Worm (Caenorhabditis elegans) whole organism, late embryonic: ENCODE results near the gene mpz-1.

Source experiments
- ceh-14 ChIP-seq: sonication (generic microtip); optimal IDR thresholded peaks from 2 replicates; lab custom pipeline; 2016; ENCODE audit warnings: missing genotype, missing genetic modification characterization, missing compliant biosample characterization
- hlh-13 ChIP-seq: fragments of 200-800 bp; sonication (Bioruptor generic); optimal IDR thresholded peaks from 2 replicates; lab custom pipeline; 2018; ENCODE audit warnings: mild to moderate bottlenecking, missing genetic modification characterization, missing compliant biosample characterization

DNA sequence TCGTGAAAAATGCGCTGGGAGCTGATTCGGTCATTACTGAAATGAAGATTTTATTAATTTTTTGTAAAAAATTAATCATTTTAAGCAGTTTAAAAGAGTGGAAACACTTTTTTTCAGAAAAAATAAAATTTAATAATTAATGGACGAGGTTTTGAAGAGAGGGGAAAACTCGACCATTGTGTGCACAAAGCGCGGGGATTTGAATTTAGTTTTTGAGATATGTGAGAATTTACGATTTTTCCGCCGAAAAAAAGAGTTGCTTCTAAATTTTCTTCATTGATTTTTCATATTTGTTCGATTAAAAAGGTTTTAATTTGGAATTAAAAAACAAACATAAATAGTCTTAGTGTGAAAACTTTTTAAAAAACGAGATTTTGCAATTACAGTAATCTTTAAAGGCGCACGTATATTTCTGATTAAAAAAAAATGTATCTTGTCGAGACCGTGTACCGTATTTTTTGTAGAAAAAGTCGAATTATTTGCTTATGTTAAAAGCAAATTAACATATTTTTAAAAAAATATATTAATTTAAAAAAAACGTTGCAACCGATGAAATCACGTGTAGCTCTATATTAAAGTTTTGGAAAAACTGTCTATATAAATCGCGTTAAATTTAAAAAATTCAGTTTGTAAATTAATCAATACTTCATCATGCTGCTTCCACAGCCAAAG is 63.5 kb downstream of the mpz-1 start, which contains the start of the genes dph-2 and C09G5.7:
- no peak for TF ChIP-seq hlh-13 (GFP tag; lab: Kevin White, UChicago)
- no peak for TF ChIP-seq ceh-14
